Fruit fly (Drosophila melanogaster) whole organism, embryonic: Measurements from ENCODE around the gene CG31139.
A peak's percentile ranks its signal among the peaks of the same experiment; 100 is the strongest.

Source experiments
- B-H2 ChIP-seq: fragments of 200-800 bp; sonication (Bioruptor generic); optimal IDR thresholded peaks from 2 replicates; lab custom pipeline; 2018; ENCODE audit warnings: missing biosample characterization, mild to moderate bottlenecking, missing genetic modification characterization
- BtbVII ChIP-seq: fragments of 200-800 bp; sonication (Bioruptor generic); optimal IDR thresholded peaks from 3 replicates; lab custom pipeline; 2017; ENCODE audit warnings: missing biosample characterization, mild to moderate bottlenecking, missing genetic modification characterization
- CG10654 ChIP-seq: fragments of 200-800 bp; sonication (Bioruptor generic); optimal IDR thresholded peaks from 2 replicates; lab custom pipeline; 2016; ENCODE audit warnings: missing biosample characterization, missing genetic modification characterization
- CG11398 ChIP-seq: fragments of 200-800 bp; sonication (Bioruptor generic); optimal IDR thresholded peaks from 2 replicates; lab custom pipeline; 2016; ENCODE audit warnings: missing biosample characterization, missing genetic modification characterization
- CG12155 ChIP-seq: fragments of 200-800 bp; sonication (Bioruptor generic); optimal IDR thresholded peaks from 3 replicates; lab custom pipeline; 2016; ENCODE audit warnings: missing biosample characterization, missing genetic modification characterization
- CG12659 ChIP-seq: fragments of 200-800 bp; sonication (Bioruptor generic); optimal IDR thresholded peaks from 3 replicates; lab custom pipeline; 2017; ENCODE audit warnings: mild to moderate bottlenecking, missing biosample characterization, missing genetic modification reagents, missing genetic modification characterization
- CG14965 ChIP-seq: fragments of 200-800 bp; sonication (Bioruptor generic); optimal IDR thresholded peaks from 2 replicates; lab custom pipeline; 2016; ENCODE audit warnings: missing biosample characterization, missing genetic modification characterization, borderline replicate concordance
- CG15269 ChIP-seq: fragments of 200-800 bp; sonication (Bioruptor generic); optimal IDR thresholded peaks from 2 replicates; lab custom pipeline; 2018; ENCODE audit warnings: missing biosample characterization, mild to moderate bottlenecking, missing genetic modification characterization, moderate library complexity
- CG1529 ChIP-seq: fragments of 200-800 bp; sonication (Bioruptor generic); optimal IDR thresholded peaks from 3 replicates; lab custom pipeline; 2018; ENCODE audit warnings: missing biosample characterization, missing genetic modification characterization
- CG1603 ChIP-seq: fragments of 200-800 bp; sonication (Bioruptor generic); optimal IDR thresholded peaks from 2 replicates; lab custom pipeline; 2019; ENCODE audit warnings: missing biosample characterization, mild to moderate bottlenecking, missing genetic modification characterization, moderate library complexity
- CG16779 ChIP-seq: fragments of 200-800 bp; sonication (Bioruptor generic); IDR thresholded peaks from 2 replicates; pipeline ENCODE4 v1.3.6; 2022; ENCODE audit warnings: missing biosample characterization, missing genetic modification characterization
- CG1832 ChIP-seq: fragments of 200-800 bp; sonication (Bioruptor generic); optimal IDR thresholded peaks from 2 replicates; lab custom pipeline; 2017; ENCODE audit warnings: missing biosample characterization, mild to moderate bottlenecking, missing genetic modification characterization, inconsistent platforms
- CG2199 ChIP-seq: fragments of 200-800 bp; sonication (Bioruptor generic); IDR thresholded peaks from 3 replicates; pipeline ENCODE4 v1.3.6; 2022; ENCODE audit warnings: missing biosample characterization, missing genetic modification characterization
- CG2712 ChIP-seq: fragments of 200-800 bp; optimal IDR thresholded peaks from 3 replicates; lab custom pipeline; 2019; ENCODE audit warnings: missing biosample characterization, mild to moderate bottlenecking, missing genetic modification characterization, moderate library complexity
- CG31441 ChIP-seq: fragments of 200-800 bp; sonication (Bioruptor generic); IDR thresholded peaks from 2 replicates; pipeline ENCODE4 v1.3.6; 2022; ENCODE audit warnings: missing biosample characterization, missing genetic modification characterization
- CG3838 ChIP-seq: fragments of 200-800 bp; sonication (Bioruptor generic); optimal IDR thresholded peaks from 3 replicates; lab custom pipeline; 2016; ENCODE audit warnings: missing biosample characterization, missing genetic modification characterization
- CG3995 ChIP-seq: fragments of 200-800 bp; sonication (Bioruptor generic); optimal IDR thresholded peaks from 3 replicates; lab custom pipeline; 2016; ENCODE audit warnings: missing biosample characterization, missing genetic modification characterization
- CG4730 ChIP-seq: fragments of 200-800 bp; sonication (Bioruptor generic); IDR thresholded peaks from 2 replicates; pipeline ENCODE4 v1.3.6; 2022; ENCODE audit warnings: missing biosample characterization, missing genetic modification characterization
- CG6683 ChIP-seq: fragments of 200-800 bp; sonication (Bioruptor generic); optimal IDR thresholded peaks from 2 replicates; lab custom pipeline; 2017; ENCODE audit warnings: missing biosample characterization, mild to moderate bottlenecking, missing genetic modification characterization, missing genetic modification reagents
- CG6689 ChIP-seq: fragments of 200-800 bp; sonication (Bioruptor generic); IDR thresholded peaks from 2 replicates; pipeline ENCODE4 v1.3.6; 2022; ENCODE audit warnings: missing biosample characterization, missing genetic modification characterization
- CG9817 ChIP-seq: fragments of 200-800 bp; sonication (Bioruptor generic); optimal IDR thresholded peaks from 2 replicates; lab custom pipeline; 2018; ENCODE audit warnings: missing biosample characterization, mild to moderate bottlenecking, missing genetic modification characterization, moderate library complexity
- CkIIα-i1 ChIP-seq: fragments of 200-800 bp; sonication (Bioruptor generic); IDR thresholded peaks from 2 replicates; pipeline ENCODE4 v1.3.6; 2022; ENCODE audit warnings: missing biosample characterization, missing genetic modification characterization
- Dp ChIP-seq: fragments of 200-800 bp; sonication (Bioruptor generic); optimal IDR thresholded peaks from 2 replicates; lab custom pipeline; 2018; ENCODE audit warnings: missing biosample characterization, mild to moderate bottlenecking, missing genetic modification characterization, moderate library complexity
- E2f2 ChIP-seq: fragments of 200-800 bp; sonication (Bioruptor generic); IDR thresholded peaks from 2 replicates; pipeline ENCODE4 v1.3.6; 2022; ENCODE audit warnings: missing biosample characterization, missing genetic modification characterization
- Eip74EF ChIP-seq, 2 experiments: fragments of 200-800 bp in 1 of 2; fragments of >200 bp in 1 of 2; sonication (Bioruptor generic) in 1 of 2; optimal IDR thresholded peaks; 2 replicates each; lab custom pipeline; 2017 to 2019; ENCODE audit warnings: missing biosample characterization in 2 of 2, missing genetic modification characterization in 2 of 2, mild to moderate bottlenecking in 1 of 2, moderate library complexity in 1 of 2
- Gsc ChIP-seq: fragments of 200-800 bp; sonication (Bioruptor generic); IDR thresholded peaks from 2 replicates; pipeline ENCODE4 v1.3.6; 2022; ENCODE audit warnings: missing biosample characterization, missing genetic modification characterization
- HLH3B ChIP-seq: fragments of 200-800 bp; sonication (Bioruptor generic); IDR thresholded peaks from 2 replicates; pipeline ENCODE4 v1.3.6; 2022; ENCODE audit warnings: missing biosample characterization, missing genetic modification characterization
- Hr3 ChIP-seq: fragments of 200-800 bp; sonication (Bioruptor generic); optimal IDR thresholded peaks from 3 replicates; lab custom pipeline; 2016; ENCODE audit warnings: missing biosample characterization, missing genetic modification characterization
- Lhr ChIP-seq: fragments of 200-800 bp; sonication (Bioruptor generic); optimal IDR thresholded peaks from 3 replicates; lab custom pipeline; 2017; ENCODE audit warnings: mild to moderate bottlenecking, missing biosample characterization, missing genetic modification reagents, missing genetic modification characterization
- NFAT ChIP-seq: fragments of 200-800 bp; sonication (Bioruptor generic); IDR thresholded peaks from 2 replicates; pipeline ENCODE4 v1.3.6; 2022; ENCODE audit warnings: missing biosample characterization, missing genetic modification characterization
- NfI ChIP-seq: fragments of 200-800 bp; sonication (Bioruptor generic); optimal IDR thresholded peaks from 3 replicates; lab custom pipeline; 2018; ENCODE audit warnings: missing biosample characterization, mild to moderate bottlenecking, missing genetic modification characterization, moderate library complexity
- Ptx1 ChIP-seq: fragments of 200-800 bp; sonication (Bioruptor generic); IDR thresholded peaks from 2 replicates; pipeline ENCODE4 v1.3.6; 2022; ENCODE audit warnings: missing biosample characterization, missing genetic modification characterization
- Side ChIP-seq: fragments of 200-800 bp; sonication (Bioruptor generic); optimal IDR thresholded peaks from 2 replicates; lab custom pipeline; 2016; ENCODE audit warnings: missing biosample characterization, missing genetic modification characterization
- Sox102F ChIP-seq: fragments of 200-800 bp; sonication (Bioruptor generic); optimal IDR thresholded peaks from 2 replicates; lab custom pipeline; 2018; ENCODE audit warnings: missing biosample characterization, mild to moderate bottlenecking, missing genetic modification characterization, moderate library complexity
- YL-1 ChIP-seq: fragments of 200-800 bp; sonication (Bioruptor generic); optimal IDR thresholded peaks from 3 replicates; lab custom pipeline; 2017; ENCODE audit warnings: missing biosample characterization, mild to moderate bottlenecking, missing genetic modification characterization
- ash1 ChIP-seq: fragments of 200-800 bp; sonication (Bioruptor generic); optimal IDR thresholded peaks from 2 replicates; lab custom pipeline; 2018; ENCODE audit warnings: missing biosample characterization, mild to moderate bottlenecking, missing genetic modification characterization
- bigmax ChIP-seq: fragments of 200-800 bp; sonication (Bioruptor generic); optimal IDR thresholded peaks from 2 replicates; lab custom pipeline; 2018; ENCODE audit warnings: missing biosample characterization, mild to moderate bottlenecking, missing genetic modification characterization
- bowl ChIP-seq: fragments of 200-800 bp; sonication (Bioruptor generic); IDR thresholded peaks from 2 replicates; pipeline ENCODE4 v1.3.6; 2022; ENCODE audit warnings: missing biosample characterization, missing genetic modification characterization
- chinmo ChIP-seq: fragments of 200-800 bp; sonication (Bioruptor generic); IDR thresholded peaks from 4 replicates; pipeline ENCODE4 v1.3.6; 2022; ENCODE audit warnings: missing biosample characterization, missing genetic modification characterization; ENCODE audit not compliant: partially characterized antibody
- crol ChIP-seq: fragments of 200-800 bp; sonication (Bioruptor generic); IDR thresholded peaks from 2 replicates; pipeline ENCODE4 v1.3.6; 2022; ENCODE audit warnings: missing biosample characterization, missing genetic modification characterization
- disco-r ChIP-seq: fragments of 200-800 bp; sonication (Bioruptor generic); optimal IDR thresholded peaks from 2 replicates; lab custom pipeline; 2016; ENCODE audit warnings: missing biosample characterization, missing genetic modification characterization
- dpn ChIP-seq, 2 experiments: fragments of 200-800 bp; sonication (Bioruptor generic); optimal IDR thresholded peaks; 3 replicates each; lab custom pipeline; 2016; ENCODE audit warnings: missing biosample characterization in 2 of 2, missing genetic modification characterization in 2 of 2
- esg ChIP-seq: fragments of 200-800 bp; sonication (Bioruptor generic); conservative IDR thresholded peaks from 2 replicates; pipeline ENCODE4 v1.3.6; 2022; ENCODE audit warnings: missing biosample characterization, missing genetic modification characterization
- grn ChIP-seq: fragments of 200-800 bp; sonication (Bioruptor generic); optimal IDR thresholded peaks from 3 replicates; lab custom pipeline; 2017; ENCODE audit warnings: missing biosample characterization, missing genetic modification characterization
- mld ChIP-seq: fragments of 200-800 bp; sonication (Bioruptor generic); IDR thresholded peaks from 3 replicates; pipeline ENCODE4 v1.3.6; 2022; ENCODE audit warnings: missing biosample characterization, missing genetic modification characterization; ENCODE audit not compliant: partially characterized antibody
- odd ChIP-seq: fragments of 200-800 bp; sonication (Bioruptor generic); optimal IDR thresholded peaks from 2 replicates; lab custom pipeline; 2017; ENCODE audit warnings: missing biosample characterization, mild to moderate bottlenecking, missing genetic modification characterization
- pzg ChIP-seq: fragments of 200-800 bp; sonication (Bioruptor generic); optimal IDR thresholded peaks from 3 replicates; lab custom pipeline; 2018; ENCODE audit warnings: missing biosample characterization, mild to moderate bottlenecking, missing genetic modification characterization, moderate library complexity
- so ChIP-seq: fragments of 200-800 bp; sonication (Bioruptor generic); IDR thresholded peaks from 3 replicates; pipeline ENCODE4 v1.3.6; 2022; ENCODE audit warnings: missing biosample characterization, missing genetic modification characterization
- tna ChIP-seq: fragments of 200-800 bp; sonication (Bioruptor generic); IDR thresholded peaks from 2 replicates; pipeline ENCODE4 v1.3.6; 2022; ENCODE audit warnings: missing biosample characterization, missing genetic modification characterization; ENCODE audit not compliant: partially characterized antibody
- vnd ChIP-seq: fragments of 200-800 bp; sonication (Bioruptor generic); IDR thresholded peaks from 3 replicates; pipeline ENCODE4 v1.3.6; 2022; ENCODE audit warnings: missing biosample characterization, missing genetic modification characterization; ENCODE audit not compliant: partially characterized antibody

CG31139 gene

DNA sequence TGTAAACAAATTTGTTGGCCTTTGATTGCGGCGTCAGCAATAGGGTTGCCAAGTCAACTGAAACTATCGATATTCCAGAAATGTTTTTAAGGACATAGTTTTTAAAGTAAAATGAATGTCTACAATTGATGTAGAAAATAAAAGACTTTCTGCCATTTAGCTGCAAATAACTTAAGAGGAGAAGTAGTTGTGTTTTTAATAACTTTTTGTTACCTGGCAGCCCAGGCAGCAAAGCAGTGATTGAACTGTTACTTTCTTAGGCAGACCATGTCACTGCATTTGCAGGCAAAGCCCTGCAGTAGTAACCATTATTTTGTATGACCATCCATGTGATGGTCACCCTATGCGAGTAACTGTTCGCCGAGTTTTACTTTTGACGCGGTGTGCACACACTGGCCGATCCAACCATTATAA lies 1.7 kb upstream of the CG31139 start, which contains the start of the genes rumi, CG7029 and Usp12-46 (continued):
- peak; percentile 77; the same call in 1 of the 3 replicates for TF ChIP-seq so (GFP tag; lab: Robert Waterston, UW)
- TF ChIP-seq CG9817 (tag; lab: Kevin White, UChicago): peak; percentile 89
- peak; percentile 66; the same call in 1 of the 2 replicates for TF ChIP-seq bowl (GFP tag; lab: Robert Waterston, UW)
- no peak for TF ChIP-seq ash1 (GFP tag; lab: Kevin White, UChicago)
- peak; percentile 90 for TF ChIP-seq pzg (GFP tag; lab: Kevin White, UChicago)
- TF ChIP-seq CkIIα-i1 (GFP tag; lab: Robert Waterston, UW): no peak
- TF ChIP-seq CG2199: 0 out of 3 replicates have a peak, but pooled peaks have one; percentile 33
- peak; percentile 71 for TF ChIP-seq CG4730 (GFP tag; lab: Robert Waterston, UW)
- peak in 1 of 2 experiments; percentile 58 for TF ChIP-seq Eip74EF (GFP tag; optimal IDR thresholded peaks at IDR 0.05; lab: Kevin White, UChicago)
- TF ChIP-seq mld (GFP tag; lab: Robert Waterston, UW): peak; percentile 46; the same call in 1 of the 3 replicates
- TF ChIP-seq YL-1 (GFP tag; lab: Kevin White, UChicago): peak; percentile 70
- peak; percentile 81 for TF ChIP-seq NfI (GFP tag; lab: Kevin White, UChicago)
- TF ChIP-seq CG12659: peak; percentile 93
- TF ChIP-seq CG31441 (GFP tag; lab: Robert Waterston, UW): peak; percentile 94
- TF ChIP-seq B-H2 (GFP tag; lab: Kevin White, UChicago): peak; percentile 82
- TF ChIP-seq NFAT (GFP tag; lab: Robert Waterston, UW): peak; percentile 84
- TF ChIP-seq dpn (GFP tag; optimal IDR thresholded peaks at IDR 0.05; lab: Kevin White, UChicago): peak; percentile 85 to 92
- TF ChIP-seq CG2712 (tag; lab: Kevin White, UChicago): peak; percentile 91
- TF ChIP-seq Ptx1: peak; percentile 83
- TF ChIP-seq CG12155 (GFP tag; lab: Kevin White, UChicago): peak; percentile 88
- peak; percentile 100 for TF ChIP-seq CG3995 (GFP tag; lab: Kevin White, UChicago)
- peak; percentile 66; the same call in 2 of the 3 replicates for TF ChIP-seq vnd
- TF ChIP-seq CG6683 (GFP tag; lab: Kevin White, UChicago): peak; percentile 43
- peak; percentile 88 for TF ChIP-seq CG6689 (GFP tag; lab: Robert Waterston, UW)
- TF ChIP-seq Dp (GFP tag; lab: Kevin White, UChicago): peak; percentile 44
- TF ChIP-seq CG16779 (GFP tag; lab: Robert Waterston, UW): peak; percentile 76; the same call in 1 of the 2 replicates
- peak; percentile 63 for TF ChIP-seq E2f2 (GFP tag; lab: Robert Waterston, UW)
- TF ChIP-seq CG1603: peak; percentile 89
- TF ChIP-seq CG11398 (GFP tag; lab: Kevin White, UChicago): peak; percentile 84
- TF ChIP-seq esg (GFP tag; lab: Robert Waterston, UW): peak; percentile 84
- TF ChIP-seq CG15269: peak; percentile 86
- peak; percentile 58 for TF ChIP-seq CG1529 (GFP tag; lab: Kevin White, UChicago)
- peak; percentile 88 for TF ChIP-seq Hr3 (GFP tag; lab: Kevin White, UChicago)
- TF ChIP-seq BtbVII (GFP tag; lab: Kevin White, UChicago): no peak
- 0 out of 2 replicates have a peak, but pooled peaks have one; percentile 10 for TF ChIP-seq crol (GFP tag; lab: Robert Waterston, UW)
- no peak for TF ChIP-seq tna (GFP tag; lab: Robert Waterston, UW)
- TF ChIP-seq chinmo (GFP tag; lab: Robert Waterston, UW): peak; percentile 86; the same call in 3 of the 4 replicates
- no peak for TF ChIP-seq CG14965 (GFP tag; lab: Kevin White, UChicago)
- TF ChIP-seq bigmax (GFP tag; lab: Kevin White, UChicago): no peak
- peak; percentile 55 for TF ChIP-seq Gsc (GFP tag; lab: Robert Waterston, UW)
- TF ChIP-seq disco-r (GFP tag; lab: Kevin White, UChicago): peak; percentile 57
- TF ChIP-seq grn (GFP tag; lab: Kevin White, UChicago): peak; percentile 34
- peak; percentile 76 for TF ChIP-seq Lhr (GFP tag; lab: Kevin White, UChicago)
- TF ChIP-seq odd (GFP tag; lab: Kevin White, UChicago): no peak
- TF ChIP-seq CG1832 (GFP tag; lab: Kevin White, UChicago): no peak
- peak; percentile 67 for TF ChIP-seq CG3838 (GFP tag; lab: Kevin White, UChicago)
- peak; percentile 81 for TF ChIP-seq HLH3B (GFP tag; lab: Robert Waterston, UW)
- TF ChIP-seq CG10654 (GFP tag; lab: Kevin White, UChicago): peak; percentile 87
- peak; percentile 91 for TF ChIP-seq Side
- TF ChIP-seq Sox102F (GFP tag; lab: Kevin White, UChicago): peak; percentile 86
